Fruit fly (Drosophila melanogaster): ENCODE data around the gene Eig71Ef.

- TF ChIP-seq fru (GFP tag; optimal IDR thresholded peaks at IDR 0.05) (no peak), N (GFP tag; optimal IDR thresholded peaks at IDR 0.05) (no peak), Hnf4 (GFP tag; optimal IDR thresholded peaks at IDR 0.05) (no peak), sv (GFP tag; optimal IDR thresholded peaks at IDR 0.05) (peak; percentile 16), psq (GFP tag; optimal IDR thresholded peaks at IDR 0.05) (peak; percentile 24), HLH106 (tag; optimal IDR thresholded peaks at IDR 0.05) (no peak), brk (GFP tag; optimal IDR thresholded peaks at IDR 0.05) (no peak), woc (GFP tag; optimal IDR thresholded peaks at IDR 0.05) (no peak), h (GFP tag; optimal IDR thresholded peaks at IDR 0.05) (peak; percentile 2), br (GFP tag; optimal IDR thresholded peaks at IDR 0.05) (no peak), Hr78 (GFP tag; optimal IDR thresholded peaks at IDR 0.05) (no peak), lola (GFP tag; optimal IDR thresholded peaks at IDR 0.05) (no peak)
These were observed 47.2 kb upstream of the Eig71Ef start for dm6 chr3L:15704250-15704985.

Data from whole organism, wandering third instar larva.